Worm (Caenorhabditis elegans) whole organism, L3 larva: Measurements from ENCODE around the gene kel-1.

ENCODE experiments used
- ceh-28 ChIP-seq: fragments of 150-350 bp; optimal IDR thresholded peaks from 2 replicates; lab custom pipeline; 2014; ENCODE audit warnings: missing biosample characterization, missing genetic modification reagents, missing genetic modification characterization
- ceh-82 ChIP-seq: fragments of 150-350 bp; optimal IDR thresholded peaks from 2 replicates; lab custom pipeline; 2014; ENCODE audit warnings: missing biosample characterization, missing genetic modification characterization
- egl-27 ChIP-seq: sonication (generic microtip); optimal IDR thresholded peaks from 4 replicates; lab custom pipeline; 2017; ENCODE audit warnings: missing biosample characterization, missing genetic modification reagents, missing genetic modification characterization
- elt-2 ChIP-seq: sonication (generic microtip); optimal IDR thresholded peaks from 2 replicates; lab custom pipeline; 2016; ENCODE audit warnings: missing genetic modification reagents, mild to moderate bottlenecking, missing genetic modification characterization, missing compliant biosample characterization
- mml-1 ChIP-seq: fragments of 150-350 bp; sonication (generic microtip); optimal IDR thresholded peaks from 3 replicates; lab custom pipeline; 2014; ENCODE audit warnings: missing biosample characterization, missing genetic modification characterization
- pha-4 ChIP-seq: fragments of 150-350 bp; optimal IDR thresholded peaks from 2 replicates; lab custom pipeline; 2014; ENCODE audit warnings: missing biosample characterization, missing genetic modification reagents, missing genetic modification characterization
- sea-2 ChIP-seq: fragments of 150-350 bp; sonication (generic microtip); optimal IDR thresholded peaks from 4 replicates; lab custom pipeline; 2014; ENCODE audit warnings: missing biosample characterization, missing genetic modification reagents, missing genetic modification characterization
- snpc-4 ChIP-seq: fragments of 150-350 bp; optimal IDR thresholded peaks from 2 replicates; lab custom pipeline; 2014; ENCODE audit warnings: missing biosample characterization, missing genetic modification characterization
- unc-39 ChIP-seq: sonication (generic microtip); optimal IDR thresholded peaks from 4 replicates; lab custom pipeline; 2017; ENCODE audit warnings: missing biosample characterization, missing genetic modification characterization
- ztf-11 ChIP-seq: fragments of 150-350 bp; optimal IDR thresholded peaks from 2 replicates; lab custom pipeline; 2014; ENCODE audit warnings: missing biosample characterization, missing genetic modification characterization

ce11 chrII:11700200-11700599 lies 11.5 kb downstream of the kel-1 start, which contains the start of gene inos-1:
- TF ChIP-seq sea-2 (GFP tag; lab: Kevin White, UChicago), result no peak
- TF ChIP-seq ztf-11, result no peak
- TF ChIP-seq ceh-28 (tag; lab: Kevin White, UChicago), result no peak
- no peak for TF ChIP-seq snpc-4
- TF ChIP-seq elt-2 (tag; lab: Kevin White, UChicago), result no peak
- no peak for TF ChIP-seq egl-27 (tag; lab: Kevin White, UChicago)
- no peak for TF ChIP-seq ceh-82
- no peak for TF ChIP-seq unc-39
- TF ChIP-seq pha-4 (tag; lab: Kevin White, UChicago), result no peak
- no peak for TF ChIP-seq mml-1 (tag; lab: Kevin White, UChicago)
